Fruit fly (Drosophila melanogaster) whole organism, larva: ENCODE results near the gene Idgf3.

ENCODE experiments used
- noc ChIP-seq: fragments of 200-800 bp; sonication (Bioruptor generic); optimal IDR thresholded peaks from 3 replicates; lab custom pipeline; 2019; ENCODE audit warnings: missing biosample characterization, mild to moderate bottlenecking, missing genetic modification characterization, moderate library complexity

Idgf3 gene

DNA sequence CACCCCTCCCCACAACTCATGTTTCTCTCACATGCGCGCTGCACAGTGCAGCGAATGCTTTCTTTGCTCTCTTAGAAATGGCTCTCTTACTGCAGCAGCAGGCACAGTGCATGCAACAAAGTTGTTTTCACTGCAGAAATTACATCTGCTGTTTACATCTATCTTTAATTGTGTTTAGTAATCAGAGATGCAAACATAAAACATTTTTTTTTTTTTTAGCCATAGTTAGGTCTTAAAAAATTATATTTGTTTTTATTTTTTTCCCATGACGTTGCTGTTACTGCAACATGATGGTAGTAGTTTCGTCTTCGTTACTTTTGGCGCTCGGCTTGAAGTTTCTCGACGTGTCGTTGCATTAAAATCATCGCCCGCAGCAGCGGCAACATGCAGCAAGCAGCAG is 50.7 kb downstream of the Idgf3 start:
- TF ChIP-seq noc (tag; lab: Kevin White, UChicago) = no peak

DNA sequence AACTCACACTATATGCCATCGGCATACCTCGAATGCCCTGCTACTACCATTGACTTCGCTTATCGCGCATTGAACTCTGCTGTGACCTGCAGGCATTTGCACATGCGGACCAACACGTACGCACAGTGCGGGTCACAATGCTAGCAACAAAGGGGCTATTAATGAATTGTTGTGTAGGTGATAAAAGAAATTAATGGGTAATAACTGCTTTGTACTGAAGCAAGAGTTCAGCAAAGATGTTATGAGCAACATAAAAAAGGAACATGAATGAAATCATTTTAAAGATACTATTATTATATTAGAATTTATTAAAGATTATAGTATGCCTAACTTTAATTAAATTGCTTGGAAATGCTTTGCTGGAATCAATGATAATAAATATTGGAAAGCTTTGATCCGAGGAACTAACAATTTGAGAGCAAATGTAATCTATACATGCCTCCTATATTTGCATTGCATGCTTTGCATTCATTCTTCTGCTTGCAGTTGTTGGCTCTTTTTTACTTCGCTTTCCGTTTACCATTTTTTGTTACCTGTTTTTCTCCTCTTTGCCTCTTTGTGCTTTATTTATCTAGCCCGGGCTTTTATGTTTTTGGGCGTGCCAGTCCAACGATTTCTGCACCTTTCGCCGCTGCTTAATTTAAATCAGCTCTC is 52.3 kb downstream of the Idgf3 start:
- TF ChIP-seq noc (tag; lab: Kevin White, UChicago) = no peak
